Fruit fly (Drosophila melanogaster): ENCODE results near the gene CG14258.

The CG14258 gene

DNA sequence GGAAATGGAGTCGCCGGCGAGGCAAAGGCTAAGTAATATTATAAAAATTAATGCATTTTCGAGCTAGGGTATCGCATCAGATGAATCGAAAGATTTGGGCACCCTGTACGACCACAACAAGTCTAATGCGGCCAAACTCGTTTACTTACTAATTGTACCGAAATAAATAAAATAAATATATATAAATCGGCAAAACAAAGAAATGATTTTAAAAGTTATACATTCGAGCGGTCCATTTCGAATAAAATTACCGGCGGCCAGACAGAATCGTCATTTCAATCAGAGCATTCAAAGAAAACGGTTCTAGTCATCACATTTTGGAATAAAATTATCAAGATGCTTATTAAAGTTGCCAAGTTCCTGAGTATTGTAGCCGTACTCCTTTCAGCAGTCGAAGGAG lies at the start of gene CG14258:
Gene CG14258 (plus strand): TSS at position 301 of the 400 bp plus-strand sequence.
- TF ChIP-seq ovo (GFP tag; optimal IDR thresholded peaks at IDR 0.05), result no peak
- TF ChIP-seq Clk (GFP tag; optimal IDR thresholded peaks at IDR 0.05), result no peak
- no peak for TF ChIP-seq bab1 (GFP tag; optimal IDR thresholded peaks at IDR 0.05)
- TF ChIP-seq CG11617 (GFP tag; optimal IDR thresholded peaks at IDR 0.05), result no peak
- no peak for TF ChIP-seq Crg-1 (GFP tag; optimal IDR thresholded peaks at IDR 0.05)
- no peak for TF ChIP-seq cnc (optimal IDR thresholded peaks at IDR 0.05)
- TF ChIP-seq Hr96 (GFP tag; optimal IDR thresholded peaks at IDR 0.05), result no peak
- TF ChIP-seq CG7101 (tag; optimal IDR thresholded peaks at IDR 0.05), result no peak
- TF ChIP-seq kay (GFP tag; ENCODE audit: borderline replicate concordance), result no peak
- TF ChIP-seq toe (GFP tag; optimal IDR thresholded peaks at IDR 0.05), result no peak
- no peak for TF ChIP-seq CG12768 (GFP tag; optimal IDR thresholded peaks at IDR 0.05)
- TF ChIP-seq pad (GFP tag; optimal IDR thresholded peaks at IDR 0.05), result no peak
- TF ChIP-seq cic (GFP tag; optimal IDR thresholded peaks at IDR 0.05), result no peak
- TF ChIP-seq CG33017 (tag; optimal IDR thresholded peaks at IDR 0.05), result no peak
- TF ChIP-seq Mnt (GFP tag; optimal IDR thresholded peaks at IDR 0.05), result no peak
- no peak for TF ChIP-seq CG14711 (tag; optimal IDR thresholded peaks at IDR 0.05)
- TF ChIP-seq CG1620 (GFP tag; optimal IDR thresholded peaks at IDR 0.05), result no peak
- no peak for TF ChIP-seq tj (GFP tag; optimal IDR thresholded peaks at IDR 0.05)

DNA sequence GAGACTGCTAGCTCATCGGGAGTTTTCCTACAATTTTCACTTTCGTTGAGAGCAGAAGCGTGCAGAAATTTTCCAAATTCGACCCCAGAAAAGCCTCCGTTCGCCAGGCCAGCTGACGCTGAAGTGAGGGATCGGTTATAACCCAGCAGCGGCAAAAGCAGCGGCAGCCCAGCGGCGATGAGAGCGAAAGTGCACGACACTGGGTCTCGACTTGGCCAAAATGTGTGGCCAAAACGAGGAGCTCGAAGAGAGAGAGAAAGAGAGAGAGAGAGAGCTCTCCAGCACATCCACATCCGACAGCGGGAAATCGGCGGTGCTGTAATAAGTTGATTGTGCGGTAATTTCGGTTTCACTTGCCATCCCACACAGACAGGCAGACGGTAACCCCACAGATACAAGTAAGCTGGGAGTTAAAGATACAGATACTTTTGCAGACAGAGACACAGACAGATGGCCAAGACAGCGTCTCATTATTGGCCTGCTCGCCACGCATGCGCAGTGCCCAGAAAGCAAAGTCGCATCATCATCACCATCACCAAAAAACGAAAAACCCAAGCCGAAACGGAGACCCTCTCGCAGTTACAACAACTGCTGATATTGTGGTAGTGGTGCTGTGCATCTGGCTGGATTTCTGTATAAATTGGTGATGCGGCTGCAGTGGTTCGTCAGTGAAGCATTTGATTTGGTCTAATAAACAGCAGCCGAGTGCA lies 44.2 kb upstream of the CG14258 start, which contains the start of gene TwdlT:
Gene TwdlT (plus strand): TSS at position 660 of the 710 bp plus-strand sequence.
- no peak for TF ChIP-seq CG7045 (GFP tag; optimal IDR thresholded peaks at IDR 0.05)
- no peak for TF ChIP-seq CG5204 (GFP tag; optimal IDR thresholded peaks at IDR 0.05)
- no peak for TF ChIP-seq CG33017 (tag; optimal IDR thresholded peaks at IDR 0.05)
- TF ChIP-seq CG14711 (tag; optimal IDR thresholded peaks at IDR 0.05), result no peak
- TF ChIP-seq Hr96 (GFP tag; optimal IDR thresholded peaks at IDR 0.05), result no peak

DNA sequence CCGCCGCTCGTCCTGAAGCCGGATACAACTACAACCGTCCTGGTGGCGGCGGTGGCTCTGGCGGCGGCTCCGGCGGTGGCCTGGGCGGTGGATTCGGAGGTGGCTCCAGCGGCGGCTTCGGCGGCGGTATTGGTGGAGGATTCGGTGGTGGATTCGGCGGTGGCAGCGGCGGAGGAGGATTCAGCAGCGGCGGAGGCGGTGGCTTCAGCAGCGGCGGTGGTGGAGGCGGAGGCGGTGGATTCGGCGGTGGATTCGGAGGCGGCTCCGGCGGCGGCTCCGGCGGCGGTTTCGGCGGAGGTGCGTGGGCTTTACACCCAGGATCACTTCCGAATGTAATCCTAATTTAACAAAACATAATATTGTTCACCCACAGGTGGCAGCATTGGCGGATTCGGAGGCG lies 43.4 kb upstream of the CG14258 start:
- TF ChIP-seq kay (GFP tag; ENCODE audit: borderline replicate concordance) (no peak), CG12768 (GFP tag; optimal IDR thresholded peaks at IDR 0.05) (no peak), ovo (GFP tag; optimal IDR thresholded peaks at IDR 0.05) (no peak), Crg-1 (GFP tag; optimal IDR thresholded peaks at IDR 0.05) (no peak), cic (GFP tag; optimal IDR thresholded peaks at IDR 0.05) (no peak), CG11617 (GFP tag; optimal IDR thresholded peaks at IDR 0.05) (no peak), cnc (optimal IDR thresholded peaks at IDR 0.05) (no peak), Hr96 (GFP tag; optimal IDR thresholded peaks at IDR 0.05) (no peak), tj (GFP tag; optimal IDR thresholded peaks at IDR 0.05) (no peak), CG33017 (tag; optimal IDR thresholded peaks at IDR 0.05) (no peak), CG7045 (GFP tag; optimal IDR thresholded peaks at IDR 0.05) (no peak)

DNA sequence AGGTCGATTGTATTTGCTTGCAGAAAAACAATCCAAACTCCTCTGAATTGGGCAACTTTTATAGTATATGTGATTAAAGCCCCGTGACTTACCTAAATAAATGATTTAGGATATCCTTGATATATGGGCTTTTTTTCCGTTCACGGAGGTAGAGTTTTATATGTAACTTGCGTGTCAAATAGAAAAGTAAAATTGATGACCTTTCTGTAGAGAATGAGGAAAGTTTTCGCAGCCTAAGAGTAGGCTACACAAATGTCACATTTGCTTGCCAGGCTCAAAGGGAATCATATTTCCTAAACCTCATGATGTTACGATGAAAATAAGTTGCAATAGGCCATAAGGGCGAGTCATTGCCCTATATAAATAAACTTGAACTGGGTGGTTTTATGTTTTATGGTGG lies 36.8 kb upstream of the CG14258 start:
- TF ChIP-seq tj (GFP tag; optimal IDR thresholded peaks at IDR 0.05) (no peak), ovo (GFP tag; optimal IDR thresholded peaks at IDR 0.05) (no peak), CG12768 (GFP tag; optimal IDR thresholded peaks at IDR 0.05) (no peak), CG1620 (GFP tag; optimal IDR thresholded peaks at IDR 0.05) (no peak), Hr96 (GFP tag; optimal IDR thresholded peaks at IDR 0.05) (no peak)

DNA sequence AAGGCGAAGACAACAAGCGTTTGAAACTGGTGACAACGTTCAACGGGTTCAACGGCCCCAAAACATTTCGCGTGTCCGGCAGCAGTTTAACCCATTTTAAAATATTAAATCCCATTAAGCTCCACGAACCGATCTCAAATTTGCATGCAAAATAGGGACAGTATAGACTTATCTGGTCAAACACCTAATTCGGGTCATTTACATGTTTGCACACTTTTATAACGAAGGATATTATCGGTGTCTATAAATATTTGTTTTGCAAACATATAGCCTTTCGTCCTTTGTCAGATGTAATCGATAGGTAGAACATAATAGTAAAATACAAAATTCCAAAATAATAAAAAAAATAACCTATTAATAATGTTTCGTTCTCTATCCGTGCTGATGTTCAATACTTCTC lies 31.0 kb upstream of the CG14258 start, which contains the start of gene CG34292:
Gene CG34292 (plus strand): TSS at position 301 of the 400 bp plus-strand sequence.
- TF ChIP-seq CG1620 (GFP tag; optimal IDR thresholded peaks at IDR 0.05), result no peak
- TF ChIP-seq ovo (GFP tag; optimal IDR thresholded peaks at IDR 0.05), result no peak
- TF ChIP-seq Mnt (GFP tag; optimal IDR thresholded peaks at IDR 0.05), result no peak
- no peak for TF ChIP-seq pad (GFP tag; optimal IDR thresholded peaks at IDR 0.05)
- TF ChIP-seq CG11617 (GFP tag; optimal IDR thresholded peaks at IDR 0.05), result no peak
- TF ChIP-seq Clk (GFP tag; optimal IDR thresholded peaks at IDR 0.05), result no peak
- no peak for TF ChIP-seq CG5204 (GFP tag; optimal IDR thresholded peaks at IDR 0.05)
- no peak for TF ChIP-seq tj (GFP tag; optimal IDR thresholded peaks at IDR 0.05)
- TF ChIP-seq kay (GFP tag; ENCODE audit: borderline replicate concordance), result no peak
- no peak for TF ChIP-seq CG33017 (tag; optimal IDR thresholded peaks at IDR 0.05)
- no peak for TF ChIP-seq Crg-1 (GFP tag; optimal IDR thresholded peaks at IDR 0.05)
- no peak for TF ChIP-seq CG14711 (tag; optimal IDR thresholded peaks at IDR 0.05)
- TF ChIP-seq CG12768 (GFP tag; optimal IDR thresholded peaks at IDR 0.05), result no peak
- no peak for TF ChIP-seq bab1 (GFP tag; optimal IDR thresholded peaks at IDR 0.05)
- TF ChIP-seq CG7045 (GFP tag; optimal IDR thresholded peaks at IDR 0.05), result no peak
- no peak for TF ChIP-seq cnc (optimal IDR thresholded peaks at IDR 0.05)
- no peak for TF ChIP-seq CG7101 (tag; optimal IDR thresholded peaks at IDR 0.05)
- TF ChIP-seq Hr96 (GFP tag; optimal IDR thresholded peaks at IDR 0.05), result no peak
- no peak for TF ChIP-seq toe (GFP tag; optimal IDR thresholded peaks at IDR 0.05)

dm6 chr3R:27064099-27064498 lies 28.8 kb upstream of the CG14258 start, which contains the start of gene Nep5:
Gene Nep5 (minus strand): TSS chr3R:27064199.
- TF ChIP-seq pad (GFP tag; optimal IDR thresholded peaks at IDR 0.05) (no peak), Crg-1 (GFP tag; optimal IDR thresholded peaks at IDR 0.05) (no peak), CG33017 (tag; optimal IDR thresholded peaks at IDR 0.05) (no peak), bab1 (GFP tag; optimal IDR thresholded peaks at IDR 0.05) (no peak), cnc (optimal IDR thresholded peaks at IDR 0.05) (no peak), CG11617 (GFP tag; optimal IDR thresholded peaks at IDR 0.05) (no peak), ovo (GFP tag; optimal IDR thresholded peaks at IDR 0.05) (no peak), kay (GFP tag; ENCODE audit: borderline replicate concordance) (no peak), CG1620 (GFP tag; optimal IDR thresholded peaks at IDR 0.05) (no peak), Hr96 (GFP tag; optimal IDR thresholded peaks at IDR 0.05) (no peak), Mnt (GFP tag; optimal IDR thresholded peaks at IDR 0.05) (no peak), CG7045 (GFP tag; optimal IDR thresholded peaks at IDR 0.05) (no peak), tj (GFP tag; optimal IDR thresholded peaks at IDR 0.05) (no peak), CG12768 (GFP tag; optimal IDR thresholded peaks at IDR 0.05) (no peak), CG14711 (tag; optimal IDR thresholded peaks at IDR 0.05) (no peak), CG7101 (tag; optimal IDR thresholded peaks at IDR 0.05) (no peak), CG5204 (GFP tag; optimal IDR thresholded peaks at IDR 0.05) (no peak)
